Worm (Caenorhabditis elegans) whole organism, mixed stage, embryonic: ENCODE data around the gene pqbp-1.1.

ENCODE experiments used
- M03D4.4 ChIP-seq: sonication (generic microtip); optimal IDR thresholded peaks from 2 replicates; lab custom pipeline; 2017; ENCODE audit warnings: mild to moderate bottlenecking, missing genetic modification characterization, missing compliant biosample characterization
- bed-3 ChIP-seq: fragments of 200-800 bp; sonication (Bioruptor generic); optimal IDR thresholded peaks from 3 replicates; lab custom pipeline; 2018; ENCODE audit warnings: mild to moderate bottlenecking, missing genetic modification characterization, moderate library complexity, missing compliant biosample characterization
- blmp-1 ChIP-seq: fragments of 150-350 bp; optimal IDR thresholded peaks from 2 replicates; lab custom pipeline; 2014; ENCODE audit warnings: missing biosample characterization, missing genetic modification characterization
- ceh-39 ChIP-seq: fragments of 150-350 bp; optimal IDR thresholded peaks from 2 replicates; lab custom pipeline; 2014; ENCODE audit warnings: missing biosample characterization, missing genetic modification characterization
- ceh-43 ChIP-seq: fragments of 200-800 bp; sonication (Bioruptor generic); optimal IDR thresholded peaks from 2 replicates; lab custom pipeline; 2018; ENCODE audit warnings: mild to moderate bottlenecking, missing genetic modification characterization, moderate library complexity, missing compliant biosample characterization
- ceh-83 ChIP-seq: fragments of 200-800 bp; sonication (Bioruptor generic); optimal IDR thresholded peaks from 2 replicates; lab custom pipeline; 2018; ENCODE audit warnings: mild to moderate bottlenecking, missing genetic modification characterization, missing compliant biosample characterization
- ces-1 ChIP-seq: fragments of 150-350 bp; optimal IDR thresholded peaks from 2 replicates; lab custom pipeline; 2014; ENCODE audit warnings: missing biosample characterization, missing genetic modification reagents, missing genetic modification characterization
- cnd-1 ChIP-seq: fragments of 200-800 bp; sonication (Bioruptor generic); optimal IDR thresholded peaks from 2 replicates; lab custom pipeline; 2018; ENCODE audit warnings: mild to moderate bottlenecking, missing genetic modification characterization, missing compliant biosample characterization
- drap-1 ChIP-seq: fragments of 200-800 bp; sonication (Bioruptor generic); optimal IDR thresholded peaks from 3 replicates; lab custom pipeline; 2018; ENCODE audit warnings: mild to moderate bottlenecking, missing genetic modification characterization, missing compliant biosample characterization
- elt-1 ChIP-seq: sonication (generic microtip); optimal IDR thresholded peaks from 2 replicates; lab custom pipeline; 2017; ENCODE audit warnings: missing genetic modification characterization, mild to moderate bottlenecking, missing compliant biosample characterization, antibody characterized with exemption, moderate library complexity, borderline replicate concordance; ENCODE audit not compliant: insufficient read depth
- elt-3 ChIP-seq: fragments of 150-350 bp; optimal IDR thresholded peaks from 2 replicates; lab custom pipeline; 2014; ENCODE audit warnings: missing biosample characterization, missing genetic modification characterization
- flh-1 ChIP-seq: fragments of 200-800 bp; sonication (Bioruptor generic); optimal IDR thresholded peaks from 2 replicates; lab custom pipeline; 2018; ENCODE audit warnings: mild to moderate bottlenecking, missing genetic modification characterization, moderate library complexity, missing compliant biosample characterization
- ham-2 ChIP-seq: fragments of 200-800 bp; sonication (Bioruptor generic); optimal IDR thresholded peaks from 2 replicates; lab custom pipeline; 2018; ENCODE audit warnings: mild to moderate bottlenecking, missing genetic modification characterization, missing compliant biosample characterization
- hlh-1 ChIP-seq: fragments of 150-350 bp; optimal IDR thresholded peaks from 2 replicates; lab custom pipeline; 2014; ENCODE audit warnings: missing biosample characterization, missing genetic modification reagents, missing genetic modification characterization
- lin-13 ChIP-seq: fragments of 150-350 bp; optimal IDR thresholded peaks from 2 replicates; lab custom pipeline; 2014; ENCODE audit warnings: missing biosample characterization, missing genetic modification characterization
- lin-32 ChIP-seq: fragments of 200-800 bp; sonication (Bioruptor generic); optimal IDR thresholded peaks from 2 replicates; lab custom pipeline; 2018; ENCODE audit warnings: mild to moderate bottlenecking, missing genetic modification characterization, missing compliant biosample characterization
- lsy-2 ChIP-seq: fragments of 150-350 bp; optimal IDR thresholded peaks from 2 replicates; lab custom pipeline; 2014; ENCODE audit warnings: missing biosample characterization, missing genetic modification characterization
- mab-5 ChIP-seq: fragments of 150-350 bp; optimal IDR thresholded peaks from 2 replicates; lab custom pipeline; 2014; ENCODE audit warnings: missing biosample characterization, missing genetic modification characterization
- mep-1 ChIP-seq: fragments of 150-350 bp; optimal IDR thresholded peaks from 2 replicates; lab custom pipeline; 2017; ENCODE audit warnings: missing biosample characterization, missing genetic modification reagents, missing genetic modification characterization, inconsistent platforms
- mls-2 ChIP-seq: sonication (generic microtip); optimal IDR thresholded peaks from 2 replicates; lab custom pipeline; 2016; ENCODE audit warnings: mild to moderate bottlenecking, missing genetic modification characterization, moderate library complexity, missing compliant biosample characterization
- nhr-12 ChIP-seq: fragments of 150-350 bp; optimal IDR thresholded peaks from 2 replicates; lab custom pipeline; 2014; ENCODE audit warnings: missing biosample characterization, missing genetic modification characterization
- nhr-2 ChIP-seq: fragments of 150-350 bp; optimal IDR thresholded peaks from 2 replicates; lab custom pipeline; 2014; ENCODE audit warnings: missing biosample characterization, missing genetic modification characterization
- nhr-237 ChIP-seq: fragments of 150-350 bp; optimal IDR thresholded peaks from 2 replicates; lab custom pipeline; 2014; ENCODE audit warnings: missing biosample characterization, missing genetic modification characterization
- nhr-28 ChIP-seq: fragments of 150-350 bp; optimal IDR thresholded peaks from 2 replicates; lab custom pipeline; 2014; ENCODE audit warnings: missing biosample characterization, missing genetic modification characterization
- nhr-76 ChIP-seq: sonication (generic microtip); optimal IDR thresholded peaks from 2 replicates; lab custom pipeline; 2017; ENCODE audit warnings: missing biosample characterization, missing genetic modification characterization
- pha-4 ChIP-seq: fragments of 150-350 bp; optimal IDR thresholded peaks from 2 replicates; lab custom pipeline; 2018; ENCODE audit warnings: missing biosample characterization, missing genetic modification reagents, missing genetic modification characterization
- sem-2 ChIP-seq: fragments of 200-800 bp; sonication (Bioruptor generic); optimal IDR thresholded peaks from 2 replicates; lab custom pipeline; 2018; ENCODE audit warnings: mild to moderate bottlenecking, missing genetic modification characterization, missing compliant biosample characterization
- snpc-4 ChIP-seq: fragments of 150-350 bp; optimal IDR thresholded peaks from 2 replicates; lab custom pipeline; 2014; ENCODE audit warnings: missing biosample characterization, missing genetic modification characterization
- sptf-1 ChIP-seq: sonication (generic microtip); optimal IDR thresholded peaks from 2 replicates; lab custom pipeline; 2017; ENCODE audit warnings: mild to moderate bottlenecking, missing genetic modification characterization, moderate library complexity, missing compliant biosample characterization
- tbx-8 ChIP-seq: fragments of 200-800 bp; sonication (Bioruptor generic); optimal IDR thresholded peaks from 2 replicates; lab custom pipeline; 2018; ENCODE audit warnings: mild to moderate bottlenecking, missing genetic modification characterization, moderate library complexity, missing compliant biosample characterization
- unc-120 ChIP-seq: sonication (generic microtip); optimal IDR thresholded peaks from 2 replicates; lab custom pipeline; 2017; ENCODE audit warnings: missing genetic modification characterization, missing compliant biosample characterization; ENCODE audit not compliant: poor library complexity, severe bottlenecking
- unc-39 ChIP-seq: fragments of 150-350 bp; optimal IDR thresholded peaks from 2 replicates; lab custom pipeline; 2014; ENCODE audit warnings: missing biosample characterization, missing genetic modification characterization
- unc-62 ChIP-seq: fragments of 150-350 bp; optimal IDR thresholded peaks from 2 replicates; lab custom pipeline; 2014; ENCODE audit warnings: missing biosample characterization, missing genetic modification reagents, missing genetic modification characterization
- zip-8 ChIP-seq: fragments of 150-350 bp; optimal IDR thresholded peaks from 2 replicates; lab custom pipeline; 2014; ENCODE audit warnings: missing biosample characterization, missing genetic modification characterization
- ztf-11 ChIP-seq: fragments of 150-350 bp; optimal IDR thresholded peaks from 2 replicates; lab custom pipeline; 2014; ENCODE audit warnings: missing biosample characterization, missing genetic modification characterization

Gene pqbp-1.1

DNA sequence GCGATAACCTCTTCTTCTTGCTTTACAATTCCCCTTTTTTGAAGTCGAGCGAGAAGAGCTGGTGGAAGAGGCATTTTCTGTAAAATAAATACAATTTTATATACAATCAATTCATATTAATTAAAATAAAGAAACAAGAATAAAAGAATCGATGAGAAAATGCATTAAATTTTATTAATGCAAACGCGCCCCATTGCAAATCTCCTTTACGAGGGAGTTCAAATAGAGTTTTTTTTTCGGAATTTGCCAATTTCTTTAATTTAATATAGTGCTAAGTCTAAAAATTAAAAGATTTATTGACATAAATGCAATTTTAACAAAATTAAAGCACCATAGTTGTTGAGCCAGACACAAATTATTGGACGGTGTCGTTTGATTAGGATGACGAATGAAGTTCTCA lies at the start of gene pqbp-1.1:
Gene pqbp-1.1 (minus strand): TSS at position 77 of the 400 bp plus-strand sequence.
- no peak for TF ChIP-seq unc-120 (tag; lab: Kevin White, UChicago)
- no peak for TF ChIP-seq elt-3 (tag; lab: Kevin White, UChicago)
- no peak for TF ChIP-seq ham-2 (GFP tag; lab: Kevin White, UChicago)
- TF ChIP-seq nhr-28 (tag; lab: Kevin White, UChicago) = no peak
- TF ChIP-seq nhr-2 (tag; lab: Kevin White, UChicago) = peak; percentile 12
- no peak for TF ChIP-seq ztf-11 (tag; lab: Kevin White, UChicago)
- peak; percentile 68 for TF ChIP-seq lsy-2
- peak; percentile 60 for TF ChIP-seq ceh-39
- no peak for TF ChIP-seq cnd-1
- no peak for TF ChIP-seq zip-8 (tag; lab: Kevin White, UChicago)
- no peak for TF ChIP-seq blmp-1 (tag; lab: Kevin White, UChicago)
- TF ChIP-seq snpc-4 = no peak
- no peak for TF ChIP-seq sem-2
- TF ChIP-seq mls-2 (tag; lab: Kevin White, UChicago) = no peak
- TF ChIP-seq ceh-83 = no peak
- TF ChIP-seq mab-5 (tag; lab: Kevin White, UChicago) = peak; percentile 42
- TF ChIP-seq nhr-76 (tag; lab: Kevin White, UChicago) = no peak
- no peak for TF ChIP-seq tbx-8 (GFP tag; lab: Kevin White, UChicago)
- no peak for TF ChIP-seq lin-13 (tag; lab: Kevin White, UChicago)
- TF ChIP-seq flh-1 (GFP tag; lab: Kevin White, UChicago) = no peak
- TF ChIP-seq unc-39 (tag; lab: Kevin White, UChicago) = no peak
- TF ChIP-seq nhr-12 (tag; lab: Kevin White, UChicago) = no peak
- TF ChIP-seq bed-3 (GFP tag; lab: Kevin White, UChicago) = no peak
- no peak for TF ChIP-seq lin-32 (GFP tag; lab: Kevin White, UChicago)
- TF ChIP-seq unc-62 = no peak
- no peak for TF ChIP-seq elt-1 (tag; lab: Kevin White, UChicago)
- no peak for TF ChIP-seq M03D4.4 (tag; lab: Kevin White, UChicago)
- no peak for TF ChIP-seq drap-1 (GFP tag; lab: Kevin White, UChicago)
- TF ChIP-seq pha-4 (tag; lab: Kevin White, UChicago) = peak; percentile 40
- peak; percentile 7 for TF ChIP-seq nhr-237 (tag; lab: Kevin White, UChicago)
- peak; percentile 5 for TF ChIP-seq sptf-1 (tag; lab: Kevin White, UChicago)
- TF ChIP-seq mep-1 (tag; lab: Kevin White, UChicago) = peak; percentile 19
- TF ChIP-seq hlh-1 = no peak
- peak; percentile 98 for TF ChIP-seq ces-1 (GFP tag; lab: Kevin White, UChicago)
- no peak for TF ChIP-seq ceh-43
- TF ChIP-seq, all 35 proteins: peak for 9

DNA sequence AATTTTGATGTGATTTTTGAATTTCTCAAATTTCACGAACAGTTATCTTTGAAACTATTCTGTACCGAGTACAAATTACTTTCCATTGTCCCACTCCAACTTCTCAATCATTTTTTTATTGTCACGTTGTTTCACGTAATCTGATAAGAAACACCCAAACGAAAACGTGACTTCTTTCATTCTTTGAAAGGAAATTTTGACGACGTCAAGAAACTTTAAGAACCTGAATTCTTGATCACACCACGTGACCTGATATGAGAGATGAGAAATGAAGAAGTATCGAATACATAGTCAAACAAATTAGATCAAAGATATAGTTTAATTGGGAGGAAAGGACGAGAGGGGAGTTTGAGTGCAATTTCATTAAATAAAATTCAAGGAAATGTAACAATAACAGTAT lies 48.0 kb upstream of the pqbp-1.1 start:
- no peak for TF ChIP-seq blmp-1 (tag; lab: Kevin White, UChicago)
- TF ChIP-seq ces-1 (GFP tag; lab: Kevin White, UChicago) = no peak
- no peak for TF ChIP-seq ceh-43
- no peak for TF ChIP-seq ham-2 (GFP tag; lab: Kevin White, UChicago)
- no peak for TF ChIP-seq sptf-1 (tag; lab: Kevin White, UChicago)
- no peak for TF ChIP-seq pha-4 (tag; lab: Kevin White, UChicago)
- TF ChIP-seq elt-3 (tag; lab: Kevin White, UChicago) = no peak
- no peak for TF ChIP-seq unc-39 (tag; lab: Kevin White, UChicago)
- no peak for TF ChIP-seq elt-1 (tag; lab: Kevin White, UChicago)
- no peak for TF ChIP-seq mab-5 (tag; lab: Kevin White, UChicago)
- TF ChIP-seq nhr-28 (tag; lab: Kevin White, UChicago) = no peak
- TF ChIP-seq unc-62 = no peak
- no peak for TF ChIP-seq unc-120 (tag; lab: Kevin White, UChicago)
- no peak for TF ChIP-seq M03D4.4 (tag; lab: Kevin White, UChicago)
- TF ChIP-seq hlh-1 = no peak

DNA sequence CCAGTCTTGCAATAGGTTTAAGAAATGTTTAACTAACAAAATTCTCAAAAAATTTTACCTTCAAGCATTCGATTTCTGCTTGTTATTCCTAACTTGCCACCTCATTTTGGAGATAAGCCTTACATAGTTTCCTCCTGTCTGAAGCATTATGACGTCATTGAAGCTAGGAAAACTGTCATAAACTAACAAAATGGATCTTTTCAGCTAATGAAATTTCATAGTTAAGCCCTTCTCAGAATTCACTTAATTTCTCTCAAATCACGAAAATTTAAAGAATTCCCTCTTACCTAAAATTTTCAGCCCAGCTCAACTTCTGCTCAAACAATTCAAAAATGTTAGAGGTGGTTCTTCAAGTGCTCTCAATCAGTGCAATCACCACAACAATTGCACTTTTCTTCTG lies 45.7 kb upstream of the pqbp-1.1 start, which contains the start of gene swt-1:
Gene swt-1 (plus strand): TSS at position 301 of the 400 bp plus-strand sequence.
- TF ChIP-seq zip-8 (tag; lab: Kevin White, UChicago) (peak; percentile 73), snpc-4 (no peak)
